Fruit fly (Drosophila melanogaster) Kc167 (cell line): ENCODE results near the gene GABA-B-R1.

ENCODE experiments used
- Sin3A ChIP-seq: fragments of >200 bp; optimal IDR thresholded peaks from 2 replicates; lab custom pipeline; 2018; ENCODE audit warnings: missing external identifiers
- psq ChIP-seq: fragments of >200 bp; optimal IDR thresholded peaks from 2 replicates; lab custom pipeline; 2017; ENCODE audit warnings: missing external identifiers

- TF ChIP-seq Sin3A (lab: Kevin White, UChicago) (no peak), psq (lab: Kevin White, UChicago) (no peak)
Observed at dm6 chr2L:14997370-14997769, 18.8 kb upstream of the GABA-B-R1 start, which contains the start of gene mol.
